Fruit fly (Drosophila melanogaster) whole organism, embryonic: ENCODE measurements around the gene LysD.
A peak's percentile ranks its signal among the peaks of the same experiment; 100 is the strongest.

Experiments used
- Antp ChIP-seq: fragments of 200-800 bp; sonication (Bioruptor generic); optimal IDR thresholded peaks from 3 replicates; lab custom pipeline; 2016; ENCODE audit warnings: missing biosample characterization, missing genetic modification characterization
- CG11247 ChIP-seq: fragments of 200-800 bp; sonication (Bioruptor generic); IDR thresholded peaks from 2 replicates; pipeline ENCODE4 v1.3.6; 2022; ENCODE audit warnings: missing biosample characterization, missing genetic modification characterization
- CG12104 ChIP-seq: fragments of 200-800 bp; sonication (Bioruptor generic); optimal IDR thresholded peaks from 3 replicates; lab custom pipeline; 2016; ENCODE audit warnings: missing biosample characterization, missing genetic modification characterization
- CG14710 ChIP-seq: fragments of 200-800 bp; sonication (Bioruptor generic); optimal IDR thresholded peaks from 3 replicates; lab custom pipeline; 2019; ENCODE audit warnings: missing biosample characterization, mild to moderate bottlenecking, missing genetic modification characterization, moderate library complexity
- CG1603 ChIP-seq: fragments of 200-800 bp; sonication (Bioruptor generic); optimal IDR thresholded peaks from 2 replicates; lab custom pipeline; 2019; ENCODE audit warnings: missing biosample characterization, mild to moderate bottlenecking, missing genetic modification characterization, moderate library complexity
- CG30403 ChIP-seq: fragments of 200-800 bp; sonication (Bioruptor generic); optimal IDR thresholded peaks from 3 replicates; lab custom pipeline; 2016; ENCODE audit warnings: missing biosample characterization, missing genetic modification characterization
- CG3163 ChIP-seq: fragments of 200-800 bp; sonication (Bioruptor generic); optimal IDR thresholded peaks from 3 replicates; lab custom pipeline; 2016; ENCODE audit warnings: missing biosample characterization, missing genetic modification characterization
- CG42726 ChIP-seq: fragments of 200-800 bp; sonication (Bioruptor generic); IDR thresholded peaks from 2 replicates; pipeline ENCODE4 v1.3.6; 2022; ENCODE audit warnings: missing biosample characterization, missing genetic modification characterization; ENCODE audit not compliant: partially characterized antibody
- CG4820 ChIP-seq: fragments of 200-800 bp; sonication (Bioruptor generic); optimal IDR thresholded peaks from 3 replicates; lab custom pipeline; 2016; ENCODE audit warnings: missing biosample characterization, missing genetic modification characterization
- CG7357 ChIP-seq: fragments of 200-800 bp; sonication (Bioruptor generic); IDR thresholded peaks from 3 replicates; pipeline ENCODE4 v1.3.6; 2022; ENCODE audit warnings: missing biosample characterization, missing genetic modification characterization
- CG7372 ChIP-seq: fragments of 200-800 bp; sonication (Bioruptor generic); IDR thresholded peaks from 2 replicates; pipeline ENCODE4 v1.3.6; 2022; ENCODE audit warnings: missing biosample characterization, missing genetic modification characterization
- CG7745 ChIP-seq: fragments of 200-800 bp; sonication (Bioruptor generic); optimal IDR thresholded peaks from 2 replicates; lab custom pipeline; 2018; ENCODE audit warnings: missing biosample characterization, mild to moderate bottlenecking, missing genetic modification characterization, moderate library complexity
- CG8924 ChIP-seq: fragments of 200-800 bp; optimal IDR thresholded peaks from 3 replicates; lab custom pipeline; 2019; ENCODE audit warnings: missing biosample characterization, mild to moderate bottlenecking, missing genetic modification characterization, moderate library complexity
- D ChIP-seq, 2 experiments: fragments of 200-800 bp in 1 of 2; fragments of >200 bp in 1 of 2; sonication (Bioruptor generic) in 1 of 2; optimal IDR thresholded peaks; 2 replicates in 1 of 2; 3 replicates in 1 of 2; lab custom pipeline; 2017; ENCODE audit warnings: mild to moderate bottlenecking in 1 of 2, missing biosample characterization in 1 of 2, missing genetic modification characterization in 1 of 2, missing genetic modification reagents in 1 of 2
- D19B ChIP-seq: fragments of 200-800 bp; sonication (Bioruptor generic); optimal IDR thresholded peaks from 2 replicates; lab custom pipeline; 2017; ENCODE audit warnings: missing biosample characterization, mild to moderate bottlenecking, missing genetic modification characterization
- Dref ChIP-seq: fragments of 200-800 bp; sonication (Bioruptor generic); IDR thresholded peaks from 2 replicates; pipeline ENCODE4 v1.3.6; 2022; ENCODE audit warnings: missing biosample characterization, missing genetic modification characterization
- HLH54F ChIP-seq: fragments of 200-800 bp; sonication (Bioruptor generic); optimal IDR thresholded peaks from 3 replicates; lab custom pipeline; 2016; ENCODE audit warnings: missing biosample characterization, missing genetic modification characterization
- Hmx ChIP-seq: fragments of 200-800 bp; sonication (Bioruptor generic); optimal IDR thresholded peaks from 2 replicates; lab custom pipeline; 2016; ENCODE audit warnings: missing biosample characterization, missing genetic modification characterization
- MBD-R2 ChIP-seq: fragments of 200-800 bp; sonication (Bioruptor generic); IDR thresholded peaks from 2 replicates; pipeline ENCODE4 v1.3.6; 2022; ENCODE audit warnings: missing biosample characterization, missing genetic modification characterization
- NfI ChIP-seq: fragments of 200-800 bp; sonication (Bioruptor generic); optimal IDR thresholded peaks from 3 replicates; lab custom pipeline; 2018; ENCODE audit warnings: missing biosample characterization, mild to moderate bottlenecking, missing genetic modification characterization, moderate library complexity
- Opbp ChIP-seq: fragments of 200-800 bp; sonication (Bioruptor generic); IDR thresholded peaks from 3 replicates; pipeline ENCODE4 v1.3.6; 2022; ENCODE audit warnings: missing biosample characterization, missing genetic modification characterization; ENCODE audit not compliant: partially characterized antibody
- Ptx1 ChIP-seq: fragments of 200-800 bp; sonication (Bioruptor generic); IDR thresholded peaks from 2 replicates; pipeline ENCODE4 v1.3.6; 2022; ENCODE audit warnings: missing biosample characterization, missing genetic modification characterization
- Rfx ChIP-seq: fragments of 200-800 bp; sonication (Bioruptor generic); IDR thresholded peaks from 2 replicates; pipeline ENCODE4 v1.3.6; 2022; ENCODE audit warnings: missing biosample characterization, missing genetic modification characterization
- Six4 ChIP-seq: fragments of 200-800 bp; sonication (Bioruptor generic); optimal IDR thresholded peaks from 2 replicates; lab custom pipeline; 2016; ENCODE audit warnings: missing biosample characterization, missing genetic modification characterization
- Sox100B ChIP-seq: fragments of 200-800 bp; sonication (Bioruptor generic); optimal IDR thresholded peaks from 3 replicates; lab custom pipeline; 2018; ENCODE audit warnings: missing biosample characterization, mild to moderate bottlenecking, missing genetic modification characterization
- Taf1 ChIP-seq: fragments of 200-800 bp; sonication (Bioruptor generic); IDR thresholded peaks from 2 replicates; pipeline ENCODE4 v1.3.6; 2022; ENCODE audit warnings: missing biosample characterization, missing genetic modification characterization
- Xbp1 ChIP-seq: fragments of 200-800 bp; sonication (Bioruptor generic); optimal IDR thresholded peaks from 3 replicates; lab custom pipeline; 2016; ENCODE audit warnings: missing biosample characterization, mild to moderate bottlenecking, missing genetic modification characterization
- al ChIP-seq: fragments of 200-800 bp; sonication (Bioruptor generic); IDR thresholded peaks from 2 replicates; pipeline ENCODE4 v1.3.6; 2022; ENCODE audit warnings: missing biosample characterization, missing genetic modification characterization
- ato ChIP-seq: fragments of 200-800 bp; sonication (Bioruptor generic); IDR thresholded peaks from 2 replicates; pipeline ENCODE4 v1.3.6; 2022; ENCODE audit warnings: missing biosample characterization, missing genetic modification characterization; ENCODE audit not compliant: partially characterized antibody
- bcd ChIP-seq: fragments of 200-800 bp; sonication (Bioruptor generic); optimal IDR thresholded peaks from 2 replicates; lab custom pipeline; 2017; ENCODE audit warnings: missing biosample characterization, mild to moderate bottlenecking, missing genetic modification characterization
- crol ChIP-seq: fragments of 200-800 bp; sonication (Bioruptor generic); IDR thresholded peaks from 2 replicates; pipeline ENCODE4 v1.3.6; 2022; ENCODE audit warnings: missing biosample characterization, missing genetic modification characterization
- dmrt11E ChIP-seq: fragments of 200-800 bp; sonication (Bioruptor generic); optimal IDR thresholded peaks from 3 replicates; lab custom pipeline; 2018; ENCODE audit warnings: missing biosample characterization, mild to moderate bottlenecking, missing genetic modification characterization, moderate library complexity
- dpn ChIP-seq, 2 experiments: fragments of 200-800 bp; sonication (Bioruptor generic); optimal IDR thresholded peaks; 3 replicates each; lab custom pipeline; 2016; ENCODE audit warnings: missing biosample characterization in 2 of 2, missing genetic modification characterization in 2 of 2
- esg ChIP-seq: fragments of 200-800 bp; sonication (Bioruptor generic); conservative IDR thresholded peaks from 2 replicates; pipeline ENCODE4 v1.3.6; 2022; ENCODE audit warnings: missing biosample characterization, missing genetic modification characterization
- gcm2 ChIP-seq: fragments of 200-800 bp; sonication (Bioruptor generic); optimal IDR thresholded peaks from 2 replicates; lab custom pipeline; 2016; ENCODE audit warnings: missing biosample characterization, missing genetic modification characterization
- h ChIP-seq: fragments of >200 bp; optimal IDR thresholded peaks from 2 replicates; lab custom pipeline; 2017
- ken ChIP-seq: fragments of 200-800 bp; sonication (Bioruptor generic); IDR thresholded peaks from 3 replicates; pipeline ENCODE4 v1.3.6; 2022; ENCODE audit warnings: missing biosample characterization, missing genetic modification characterization
- lmd ChIP-seq: fragments of 200-800 bp; sonication (Bioruptor generic); IDR thresholded peaks from 2 replicates; pipeline ENCODE4 v1.3.6; 2022; ENCODE audit warnings: missing biosample characterization, missing genetic modification characterization
- nom ChIP-seq: fragments of 200-800 bp; sonication (Bioruptor generic); optimal IDR thresholded peaks from 2 replicates; lab custom pipeline; 2017; ENCODE audit warnings: missing biosample characterization, missing genetic modification characterization, mild to moderate bottlenecking, moderate library complexity, missing genetic modification reagents
- peb ChIP-seq: fragments of 200-800 bp; sonication (Bioruptor generic); IDR thresholded peaks from 2 replicates; pipeline ENCODE4 v1.3.6; 2022; ENCODE audit warnings: missing biosample characterization, missing genetic modification characterization
- phol ChIP-seq: fragments of 200-800 bp; sonication (Bioruptor generic); optimal IDR thresholded peaks from 3 replicates; lab custom pipeline; 2018; ENCODE audit warnings: missing biosample characterization, mild to moderate bottlenecking, missing genetic modification characterization, moderate library complexity
- pnt ChIP-seq: fragments of 200-800 bp; sonication (Bioruptor generic); optimal IDR thresholded peaks from 3 replicates; lab custom pipeline; 2016; ENCODE audit warnings: missing biosample characterization, missing genetic modification characterization
- pum ChIP-seq: fragments of 200-800 bp; sonication (Bioruptor generic); optimal IDR thresholded peaks from 2 replicates; lab custom pipeline; 2016; ENCODE audit warnings: missing biosample characterization, missing genetic modification characterization
- sd ChIP-seq: fragments of 200-800 bp; sonication (Bioruptor generic); optimal IDR thresholded peaks from 3 replicates; lab custom pipeline; 2018; ENCODE audit warnings: missing biosample characterization, mild to moderate bottlenecking, missing genetic modification characterization, moderate library complexity
- sisA ChIP-seq: fragments of 200-800 bp; sonication (Bioruptor generic); IDR thresholded peaks from 2 replicates; pipeline ENCODE4 v1.3.6; 2022; ENCODE audit warnings: missing biosample characterization, missing genetic modification characterization
- twi ChIP-seq: fragments of 200-800 bp; optimal IDR thresholded peaks from 2 replicates; lab custom pipeline; 2019; ENCODE audit warnings: missing biosample characterization, mild to moderate bottlenecking, missing genetic modification characterization, moderate library complexity
- vfl ChIP-seq: fragments of 200-800 bp; sonication (Bioruptor generic); optimal IDR thresholded peaks from 2 replicates; lab custom pipeline; 2016; ENCODE audit warnings: missing biosample characterization, missing genetic modification characterization
- zf30C ChIP-seq: fragments of 200-800 bp; sonication (Bioruptor generic); optimal IDR thresholded peaks from 3 replicates; lab custom pipeline; 2018; ENCODE audit warnings: missing biosample characterization, mild to moderate bottlenecking, missing genetic modification characterization
- zfh1 ChIP-seq: fragments of 200-800 bp; sonication (Bioruptor generic); IDR thresholded peaks from 3 replicates; pipeline ENCODE4 v1.3.6; 2022; ENCODE audit warnings: missing biosample characterization, missing genetic modification characterization

LysD gene

DNA sequence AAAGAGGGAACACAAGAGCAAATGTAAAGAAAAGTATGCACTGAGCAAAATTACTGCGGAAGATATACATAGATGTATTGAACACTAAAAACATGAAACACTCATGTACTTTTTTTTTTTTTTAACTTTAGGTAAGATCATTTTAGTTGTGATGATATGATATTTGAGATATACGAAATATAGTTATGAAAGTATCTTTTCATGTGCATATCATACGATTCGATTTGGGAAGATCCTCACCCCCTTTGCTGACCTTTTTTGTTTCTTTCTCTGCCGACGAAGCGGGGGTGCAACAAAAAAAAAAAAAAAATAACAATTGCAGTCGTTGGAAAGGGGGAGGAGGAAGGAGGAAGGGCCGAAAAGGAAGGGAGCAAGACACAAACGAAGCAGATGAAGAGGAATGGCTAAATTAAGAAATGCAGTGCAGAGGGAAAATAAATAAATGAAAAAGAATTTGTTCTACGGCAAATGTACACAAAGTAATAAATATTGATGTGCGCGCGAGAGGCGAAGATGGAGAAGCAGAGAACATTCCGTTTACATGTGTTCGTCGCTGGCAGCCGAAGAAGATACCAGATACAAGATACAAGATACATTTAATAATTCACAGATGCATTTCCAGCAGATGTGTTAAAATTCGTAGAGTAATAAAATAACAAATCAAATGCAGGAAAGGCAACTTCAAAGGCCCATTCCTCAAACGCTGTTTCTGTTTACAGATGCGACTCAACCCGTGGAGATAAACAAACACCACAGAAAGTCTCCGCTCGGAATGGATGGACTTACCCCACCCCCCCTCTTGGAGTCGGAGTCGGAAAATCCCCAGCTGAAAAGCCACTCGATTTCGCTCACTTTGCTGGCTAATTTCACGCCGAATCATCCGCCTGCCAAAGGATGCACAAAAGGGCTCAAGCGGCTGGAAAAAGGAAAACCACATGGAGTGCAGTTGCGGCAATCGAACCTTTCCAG is 43.8 kb downstream of the LysD start (continued):
- peak; percentile 64 for TF ChIP-seq dmrt11E (tag; lab: Kevin White, UChicago)
- TF ChIP-seq CG7745 (tag; lab: Kevin White, UChicago): peak; percentile 19
- peak; percentile 31 for TF ChIP-seq CG1603 (tag; lab: Kevin White, UChicago)
- TF ChIP-seq CG14710: peak; percentile 46
- peak; percentile 91 for TF ChIP-seq zf30C (GFP tag; lab: Kevin White, UChicago)
- no peak for TF ChIP-seq CG42726 (GFP tag; lab: Robert Waterston, UW)
- peak; percentile 62 for TF ChIP-seq CG8924
- no peak for TF ChIP-seq CG7372 (GFP tag; lab: Robert Waterston, UW)
- no peak for TF ChIP-seq CG7357 (GFP tag; lab: Robert Waterston, UW)
- no peak for TF ChIP-seq Dref
- 0 out of 2 replicates have a peak, but pooled peaks have one; percentile 11 for TF ChIP-seq Ptx1 (GFP tag; lab: Robert Waterston, UW)
- TF ChIP-seq lmd (GFP tag; lab: Robert Waterston, UW): no peak
- no peak for TF ChIP-seq al (GFP tag; lab: Robert Waterston, UW)
- TF ChIP-seq MBD-R2 (GFP tag; lab: Robert Waterston, UW): no peak
- no peak for TF ChIP-seq CG11247 (GFP tag; lab: Robert Waterston, UW)
- peak; percentile 84 for TF ChIP-seq crol (GFP tag; lab: Robert Waterston, UW)
- no peak for TF ChIP-seq Six4 (GFP tag; lab: Kevin White, UChicago)
- peak; percentile 37 for TF ChIP-seq CG4820 (GFP tag; lab: Kevin White, UChicago)
- no peak for TF ChIP-seq HLH54F (GFP tag; lab: Kevin White, UChicago)
- TF ChIP-seq sisA (GFP tag; lab: Robert Waterston, UW): peak; percentile 45; the same call in 1 of the 2 replicates
- peak; percentile 0 for TF ChIP-seq Xbp1
- TF ChIP-seq zfh1: peak; percentile 73
- TF ChIP-seq esg (GFP tag; lab: Robert Waterston, UW): no peak
- no peak for TF ChIP-seq D19B (GFP tag; lab: Kevin White, UChicago)
- TF ChIP-seq pum (GFP tag; lab: Kevin White, UChicago): peak; percentile 53
- TF ChIP-seq gcm2: no peak
- TF ChIP-seq pnt (GFP tag; lab: Kevin White, UChicago): no peak
- TF ChIP-seq Taf1 (GFP tag; lab: Robert Waterston, UW): no peak
- TF ChIP-seq bcd (GFP tag; lab: Kevin White, UChicago): no peak
- TF ChIP-seq nom (GFP tag; lab: Kevin White, UChicago): no peak
- TF ChIP-seq Rfx (GFP tag; lab: Robert Waterston, UW): no peak
- TF ChIP-seq peb: peak; percentile 48; the same call in 1 of the 2 replicates
- TF ChIP-seq Opbp (GFP tag; lab: Robert Waterston, UW): no peak
- TF ChIP-seq twi (tag; lab: Kevin White, UChicago): peak; percentile 98
- TF ChIP-seq sd (tag; lab: Kevin White, UChicago): no peak
- TF ChIP-seq D (optimal IDR thresholded peaks at IDR 0.05; lab: Kevin White, UChicago): no peak
- TF ChIP-seq D (GFP tag; optimal IDR thresholded peaks at IDR 0.05; lab: Kevin White, UChicago): peak; percentile 37
- no peak for TF ChIP-seq Hmx (GFP tag; lab: Kevin White, UChicago)
- no peak for TF ChIP-seq NfI (GFP tag; lab: Kevin White, UChicago)
- no peak for TF ChIP-seq ato
- no peak for TF ChIP-seq Sox100B (GFP tag; lab: Kevin White, UChicago)
- TF ChIP-seq ken (GFP tag; lab: Robert Waterston, UW): peak; percentile 58; the same call in 1 of the 3 replicates
- no peak for TF ChIP-seq CG3163 (GFP tag; lab: Kevin White, UChicago)
- TF ChIP-seq dpn (GFP tag; optimal IDR thresholded peaks at IDR 0.05; lab: Kevin White, UChicago): peak in 1 of 2 experiments; percentile 35
- TF ChIP-seq h: no peak
- TF ChIP-seq phol (tag; lab: Kevin White, UChicago): peak; percentile 48
- no peak for TF ChIP-seq CG12104
- no peak for TF ChIP-seq vfl
- peak; percentile 14 for TF ChIP-seq CG30403 (GFP tag; lab: Kevin White, UChicago)
- TF ChIP-seq Antp (GFP tag; lab: Kevin White, UChicago): no peak
